Fruit fly (Drosophila melanogaster) whole organism, embryonic: ENCODE measurements around the gene Ldaf1.

ENCODE experiments used
- Abd-B ChIP-seq: fragments of 200-800 bp; sonication (Bioruptor generic); optimal IDR thresholded peaks from 2 replicates; lab custom pipeline; 2018; ENCODE audit warnings: missing biosample characterization, mild to moderate bottlenecking, missing genetic modification characterization, moderate library complexity
- B-H1 ChIP-seq: fragments of 200-800 bp; sonication (Bioruptor generic); IDR thresholded peaks from 3 replicates; pipeline ENCODE4 v1.3.6; 2022; ENCODE audit warnings: missing biosample characterization, missing genetic modification characterization
- BEAF-32 ChIP-seq: fragments of 200-800 bp; sonication (Bioruptor generic); optimal IDR thresholded peaks from 3 replicates; lab custom pipeline; 2017; ENCODE audit warnings: missing biosample characterization, missing genetic modification characterization, mild to moderate bottlenecking, moderate library complexity, missing genetic modification reagents
- CG10209 ChIP-seq: fragments of 200-800 bp; sonication (Bioruptor generic); optimal IDR thresholded peaks from 3 replicates; lab custom pipeline; 2017; ENCODE audit warnings: missing biosample characterization, mild to moderate bottlenecking, missing genetic modification characterization, missing genetic modification reagents
- CG10267 ChIP-seq: fragments of 200-800 bp; sonication (Bioruptor generic); optimal IDR thresholded peaks from 2 replicates; lab custom pipeline; 2018; ENCODE audit warnings: missing biosample characterization, mild to moderate bottlenecking, missing genetic modification characterization, moderate library complexity
- CG11398 ChIP-seq: fragments of 200-800 bp; sonication (Bioruptor generic); optimal IDR thresholded peaks from 2 replicates; lab custom pipeline; 2016; ENCODE audit warnings: missing biosample characterization, missing genetic modification characterization
- CG11696 ChIP-seq: fragments of 200-800 bp; sonication (Bioruptor generic); IDR thresholded peaks from 2 replicates; pipeline ENCODE4 v1.3.6; 2022; ENCODE audit warnings: missing biosample characterization, missing genetic modification characterization
- CG12942 ChIP-seq: fragments of 200-800 bp; sonication (Bioruptor generic); optimal IDR thresholded peaks from 3 replicates; lab custom pipeline; 2016; ENCODE audit warnings: missing biosample characterization, missing genetic modification characterization
- CG1602 ChIP-seq: fragments of 200-800 bp; sonication (Bioruptor generic); optimal IDR thresholded peaks from 3 replicates; lab custom pipeline; 2016; ENCODE audit warnings: missing biosample characterization, missing genetic modification characterization
- CG17568 ChIP-seq: fragments of 200-800 bp; sonication (Bioruptor generic); optimal IDR thresholded peaks from 2 replicates; lab custom pipeline; 2018; ENCODE audit warnings: missing biosample characterization, mild to moderate bottlenecking, missing genetic modification characterization, moderate library complexity
- CG2129 ChIP-seq: fragments of 200-800 bp; sonication (Bioruptor generic); IDR thresholded peaks from 2 replicates; pipeline ENCODE4 v1.3.6; 2022; ENCODE audit warnings: missing biosample characterization, missing genetic modification characterization; ENCODE audit not compliant: partially characterized antibody
- CG30020 ChIP-seq: fragments of 200-800 bp; optimal IDR thresholded peaks from 2 replicates; lab custom pipeline; 2019; ENCODE audit warnings: missing biosample characterization, mild to moderate bottlenecking, missing genetic modification characterization, moderate library complexity
- CG31388 ChIP-seq: fragments of 200-800 bp; sonication (Bioruptor generic); optimal IDR thresholded peaks from 2 replicates; lab custom pipeline; 2016; ENCODE audit warnings: missing biosample characterization, missing genetic modification characterization
- CG31441 ChIP-seq: fragments of 200-800 bp; sonication (Bioruptor generic); IDR thresholded peaks from 2 replicates; pipeline ENCODE4 v1.3.6; 2022; ENCODE audit warnings: missing biosample characterization, missing genetic modification characterization
- CG3847 ChIP-seq: fragments of 200-800 bp; sonication (Bioruptor generic); IDR thresholded peaks from 2 replicates; pipeline ENCODE4 v1.3.6; 2022; ENCODE audit warnings: missing biosample characterization, missing genetic modification characterization
- CG4404 ChIP-seq: fragments of 200-800 bp; sonication (Bioruptor generic); IDR thresholded peaks from 2 replicates; pipeline ENCODE4 v1.3.6; 2022; ENCODE audit warnings: missing biosample characterization, missing genetic modification characterization
- CG7372 ChIP-seq: fragments of 200-800 bp; sonication (Bioruptor generic); IDR thresholded peaks from 2 replicates; pipeline ENCODE4 v1.3.6; 2022; ENCODE audit warnings: missing biosample characterization, missing genetic modification characterization
- CG8290 ChIP-seq, 3 experiments: fragments of 200-800 bp; sonication (Bioruptor generic); optimal IDR thresholded peaks; 2 replicates each; lab custom pipeline; 2016 to 2019; ENCODE audit warnings: missing biosample characterization in 3 of 3, missing genetic modification characterization in 3 of 3, mild to moderate bottlenecking in 2 of 3, moderate library complexity in 1 of 3
- CG8388 ChIP-seq: fragments of 200-800 bp; sonication (Bioruptor generic); optimal IDR thresholded peaks from 2 replicates; lab custom pipeline; 2019; ENCODE audit warnings: missing biosample characterization, mild to moderate bottlenecking, missing genetic modification characterization, moderate library complexity
- CG8924 ChIP-seq: fragments of 200-800 bp; optimal IDR thresholded peaks from 3 replicates; lab custom pipeline; 2019; ENCODE audit warnings: missing biosample characterization, mild to moderate bottlenecking, missing genetic modification characterization, moderate library complexity
- CG9876 ChIP-seq: fragments of 200-800 bp; sonication (Bioruptor generic); optimal IDR thresholded peaks from 2 replicates; lab custom pipeline; 2016; ENCODE audit warnings: missing biosample characterization, missing genetic modification characterization
- CkIIα-i1 ChIP-seq: fragments of 200-800 bp; sonication (Bioruptor generic); IDR thresholded peaks from 2 replicates; pipeline ENCODE4 v1.3.6; 2022; ENCODE audit warnings: missing biosample characterization, missing genetic modification characterization
- CoRest ChIP-seq: fragments of 200-800 bp; sonication (Bioruptor generic); optimal IDR thresholded peaks from 3 replicates; lab custom pipeline; 2018; ENCODE audit warnings: missing biosample characterization, mild to moderate bottlenecking, missing genetic modification characterization, moderate library complexity
- Dbx ChIP-seq: fragments of 200-800 bp; sonication (Bioruptor generic); IDR thresholded peaks from 3 replicates; pipeline ENCODE4 v1.3.6; 2022; ENCODE audit warnings: missing biosample characterization, missing genetic modification characterization
- HHEX ChIP-seq: fragments of 200-800 bp; sonication (Bioruptor generic); optimal IDR thresholded peaks from 3 replicates; lab custom pipeline; 2017; ENCODE audit warnings: missing biosample characterization, mild to moderate bottlenecking, missing genetic modification characterization, missing genetic modification reagents
- HLH4C ChIP-seq: fragments of 200-800 bp; sonication (Bioruptor generic); IDR thresholded peaks from 3 replicates; pipeline ENCODE4 v1.3.6; 2022; ENCODE audit warnings: missing biosample characterization, missing genetic modification characterization; ENCODE audit not compliant: partially characterized antibody
- Med ChIP-seq: fragments of 200-800 bp; sonication (Bioruptor generic); peaks from one replicate; lab custom pipeline; 2016; ENCODE audit warnings: missing biosample characterization, missing genetic modification characterization, mild to moderate bottlenecking, inconsistent platforms, moderate library complexity
- Mrtf ChIP-seq: fragments of 200-800 bp; sonication (Bioruptor generic); IDR thresholded peaks from 3 replicates; pipeline ENCODE4 v1.3.6; 2022; ENCODE audit warnings: missing biosample characterization, missing genetic modification characterization
- Sox102F ChIP-seq: fragments of 200-800 bp; sonication (Bioruptor generic); optimal IDR thresholded peaks from 2 replicates; lab custom pipeline; 2018; ENCODE audit warnings: missing biosample characterization, mild to moderate bottlenecking, missing genetic modification characterization, moderate library complexity
- aop ChIP-seq: fragments of 200-800 bp; sonication (Bioruptor generic); IDR thresholded peaks from 2 replicates; pipeline ENCODE4 v1.3.6; 2022; ENCODE audit warnings: missing biosample characterization, missing genetic modification characterization
- bsh ChIP-seq, 2 experiments: fragments of 200-800 bp; sonication (Bioruptor generic); optimal IDR thresholded peaks; 2 replicates each; lab custom pipeline; 2017 to 2018; ENCODE audit warnings: mild to moderate bottlenecking in 2 of 2, missing biosample characterization in 2 of 2, missing genetic modification characterization in 2 of 2, moderate library complexity in 1 of 2
- crc ChIP-seq: fragments of 200-800 bp; sonication (Bioruptor generic); optimal IDR thresholded peaks from 2 replicates; lab custom pipeline; 2016; ENCODE audit warnings: missing biosample characterization, missing genetic modification characterization
- dimm ChIP-seq: fragments of 200-800 bp; sonication (Bioruptor generic); IDR thresholded peaks from 2 replicates; pipeline ENCODE4 v1.3.6; 2022; ENCODE audit warnings: missing biosample characterization, missing genetic modification characterization
- fd102C ChIP-seq: fragments of 200-800 bp; sonication (Bioruptor generic); optimal IDR thresholded peaks from 2 replicates; lab custom pipeline; 2018; ENCODE audit warnings: missing biosample characterization, mild to moderate bottlenecking, missing genetic modification characterization, moderate library complexity
- gce ChIP-seq: fragments of 200-800 bp; sonication (Bioruptor generic); IDR thresholded peaks from 3 replicates; pipeline ENCODE4 v1.3.6; 2022; ENCODE audit warnings: missing biosample characterization, missing genetic modification characterization
- lov ChIP-seq, 2 experiments: fragments of 200-800 bp in 1 of 2; fragments of >200 bp in 1 of 2; sonication (Bioruptor generic) in 1 of 2; IDR thresholded peaks in 1 of 2; optimal IDR thresholded peaks in 1 of 2; 2 replicates in 1 of 2; 3 replicates in 1 of 2; pipeline versions ENCODE4 v1.3.6 to Lab custom; 2017 to 2022; ENCODE audit warnings: missing biosample characterization in 1 of 2, missing genetic modification characterization in 1 of 2
- otp ChIP-seq: fragments of 200-800 bp; sonication (Bioruptor generic); IDR thresholded peaks from 3 replicates; pipeline ENCODE4, ENCODE4 v1.3.6; 2022; ENCODE audit warnings: missing biosample characterization, missing genetic modification characterization
- pnt ChIP-seq: fragments of 200-800 bp; sonication (Bioruptor generic); optimal IDR thresholded peaks from 3 replicates; lab custom pipeline; 2016; ENCODE audit warnings: missing biosample characterization, missing genetic modification characterization
- pros ChIP-seq: fragments of 200-800 bp; sonication (Bioruptor generic); optimal IDR thresholded peaks from 3 replicates; lab custom pipeline; 2019; ENCODE audit warnings: missing biosample characterization, mild to moderate bottlenecking, missing genetic modification characterization, moderate library complexity
- sens ChIP-seq: fragments of 200-800 bp; sonication (Bioruptor generic); peaks from one replicate; lab custom pipeline; 2016; ENCODE audit warnings: missing biosample characterization, missing genetic modification characterization
- sens-2 ChIP-seq: fragments of 200-800 bp; sonication (Bioruptor generic); IDR thresholded peaks from 2 replicates; pipeline ENCODE4 v1.3.6; 2022; ENCODE audit warnings: missing biosample characterization, missing genetic modification characterization
- ssp ChIP-seq: fragments of 200-800 bp; sonication (Bioruptor generic); IDR thresholded peaks from 2 replicates; pipeline ENCODE4 v1.3.6; 2022; ENCODE audit warnings: missing biosample characterization, missing genetic modification characterization
- tap ChIP-seq: fragments of 200-800 bp; optimal IDR thresholded peaks from 3 replicates; lab custom pipeline; 2019; ENCODE audit warnings: missing biosample characterization, mild to moderate bottlenecking, missing genetic modification characterization, moderate library complexity
- trh ChIP-seq: fragments of 200-800 bp; sonication (Bioruptor generic); optimal IDR thresholded peaks from 2 replicates; lab custom pipeline; 2016; ENCODE audit warnings: missing biosample characterization, missing genetic modification characterization
- twi ChIP-seq: fragments of 200-800 bp; optimal IDR thresholded peaks from 2 replicates; lab custom pipeline; 2019; ENCODE audit warnings: missing biosample characterization, mild to moderate bottlenecking, missing genetic modification characterization, moderate library complexity
- unc-4 ChIP-seq: fragments of 200-800 bp; sonication (Bioruptor generic); IDR thresholded peaks from 2 replicates; pipeline ENCODE4 v1.3.6; 2022; ENCODE audit warnings: missing biosample characterization, missing genetic modification characterization; ENCODE audit not compliant: partially characterized antibody
- vnd ChIP-seq: fragments of 200-800 bp; sonication (Bioruptor generic); IDR thresholded peaks from 3 replicates; pipeline ENCODE4 v1.3.6; 2022; ENCODE audit warnings: missing biosample characterization, missing genetic modification characterization; ENCODE audit not compliant: partially characterized antibody

The Ldaf1 gene

DNA sequence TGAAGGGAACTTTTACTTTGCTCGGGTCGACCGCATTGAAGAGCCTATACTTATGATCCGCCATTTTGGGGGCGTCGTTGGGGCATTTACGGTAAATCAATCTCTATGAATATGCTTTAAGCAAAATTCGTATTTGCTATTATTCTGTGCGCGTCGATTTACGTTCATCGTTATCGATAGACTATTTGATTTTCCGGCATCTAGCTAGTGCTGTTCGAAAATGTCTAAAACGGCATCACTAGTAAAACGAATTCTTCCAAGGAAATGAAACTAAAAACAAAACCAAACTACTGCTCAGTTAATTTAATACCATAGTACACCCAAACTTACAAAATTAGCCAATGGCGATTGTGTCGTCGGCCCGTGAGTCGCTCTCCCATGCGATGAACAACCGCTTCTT lies 36.0 kb downstream of the Ldaf1 start, which contains the start of the genes Gcna and MED18 (continued):
- TF ChIP-seq CG11696 (GFP tag; lab: Robert Waterston, UW) (no peak), HLH4C (peak; percentile 31; the same call in 1 of the 3 replicates), CG10267 (tag; lab: Kevin White, UChicago) (peak; percentile 24), sens (GFP tag; lab: Kevin White, UChicago) (no peak), lov (optimal IDR thresholded peaks at IDR 0.05; lab: Kevin White, UChicago) (no peak), lov (GFP tag; IDR thresholded peaks at IDR 0.05; lab: Robert Waterston, UW) (no peak), Dbx (GFP tag; lab: Robert Waterston, UW) (no peak), Med (GFP tag; lab: Kevin White, UChicago) (peak; percentile 8), unc-4 (GFP tag; lab: Robert Waterston, UW) (peak; percentile 50; the same call in 1 of the 2 replicates)

DNA sequence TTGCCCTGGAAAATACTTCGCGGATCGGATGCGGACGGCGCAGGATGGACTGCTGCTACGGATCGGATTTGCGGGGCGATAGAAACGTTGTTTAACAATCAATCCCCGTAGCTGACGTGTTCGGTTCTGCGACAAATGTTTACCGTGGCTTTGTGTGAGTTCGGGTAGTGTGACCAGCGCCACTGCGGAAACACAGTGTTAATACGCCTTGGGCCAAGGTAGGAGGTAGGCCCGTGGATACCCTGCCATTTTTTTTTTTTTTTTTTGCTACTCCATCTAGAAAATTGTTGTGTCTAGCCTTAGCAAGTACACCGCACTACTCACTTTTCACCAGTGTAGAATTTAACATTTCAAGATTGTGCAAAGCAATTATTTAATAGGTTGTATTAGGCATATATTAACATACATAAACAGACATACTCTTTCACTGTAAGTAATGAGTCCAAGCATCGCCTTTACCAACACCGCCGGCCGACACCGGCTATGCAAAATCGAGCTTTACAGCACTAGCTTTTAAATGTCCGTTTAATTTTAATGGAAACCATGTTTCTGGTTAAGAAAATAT lies 40.0 kb downstream of the Ldaf1 start, which contains the start of gene deltaCOP:
TSS of gene deltaCOP (minus strand) at position 171 of the 565 bp plus-strand sequence.
- TF ChIP-seq CG31388, result peak; percentile 77
- TF ChIP-seq CG8388 (GFP tag; lab: Kevin White, UChicago), result no peak
- TF ChIP-seq gce (GFP tag; lab: Robert Waterston, UW), result 0 out of 3 replicates have a peak, but pooled peaks have one; percentile 37
- TF ChIP-seq trh (GFP tag; lab: Kevin White, UChicago), result peak; percentile 70
- TF ChIP-seq Mrtf (GFP tag; lab: Robert Waterston, UW), result peak; percentile 69; the same call in 2 of the 3 replicates
- peak; percentile 84 for TF ChIP-seq CoRest (tag; lab: Kevin White, UChicago)
- TF ChIP-seq CG7372, result peak; percentile 73
- TF ChIP-seq CG12942 (GFP tag; lab: Kevin White, UChicago), result peak; percentile 86
- TF ChIP-seq CG4404, result peak; percentile 80
- peak; percentile 86 for TF ChIP-seq Abd-B
- no peak for TF ChIP-seq CG2129 (GFP tag; lab: Robert Waterston, UW)
- TF ChIP-seq CG3847, result peak; percentile 89
- TF ChIP-seq dimm (GFP tag; lab: Robert Waterston, UW), result no peak
- peak; percentile 33 to 76 for TF ChIP-seq bsh (GFP tag; optimal IDR thresholded peaks at IDR 0.05; lab: Kevin White, UChicago)
- no peak for TF ChIP-seq fd102C (GFP tag; lab: Kevin White, UChicago)
- TF ChIP-seq CG10209 (GFP tag; lab: Kevin White, UChicago), result peak; percentile 83
- TF ChIP-seq CG1602, result peak; percentile 84
- peak; percentile 32 for TF ChIP-seq BEAF-32 (GFP tag; lab: Kevin White, UChicago)
- no peak for TF ChIP-seq CkIIα-i1 (GFP tag; lab: Robert Waterston, UW)
- TF ChIP-seq pros (GFP tag; lab: Kevin White, UChicago), result no peak
- TF ChIP-seq CG8290 (GFP tag; optimal IDR thresholded peaks at IDR 0.05; lab: Kevin White, UChicago), result no peak
- TF ChIP-seq CG8290 (tag; optimal IDR thresholded peaks at IDR 0.05; lab: Kevin White, UChicago), result peak in 1 of 2 experiments; percentile 40
- peak; percentile 93 for TF ChIP-seq CG10267 (tag; lab: Kevin White, UChicago)
- TF ChIP-seq CG8924 (tag; lab: Kevin White, UChicago), result peak; percentile 75
- peak; percentile 92 for TF ChIP-seq CG9876
- TF ChIP-seq CG17568 (GFP tag; lab: Kevin White, UChicago), result no peak
- TF ChIP-seq tap, result no peak
- no peak for TF ChIP-seq aop (GFP tag; lab: Robert Waterston, UW)
- TF ChIP-seq twi, result peak; percentile 58
- TF ChIP-seq CG30020 (tag; lab: Kevin White, UChicago), result peak; percentile 41
- peak; percentile 86 for TF ChIP-seq pnt (GFP tag; lab: Kevin White, UChicago)
- TF ChIP-seq Sox102F (GFP tag; lab: Kevin White, UChicago), result no peak
- TF ChIP-seq otp (GFP tag; lab: Robert Waterston, UW), result no peak
- TF ChIP-seq sens-2 (GFP tag; lab: Robert Waterston, UW), result peak; percentile 39; the same call in 1 of the 2 replicates
- peak; percentile 63; the same call in 2 of the 3 replicates for TF ChIP-seq B-H1 (GFP tag; lab: Robert Waterston, UW)
- peak; percentile 86 for TF ChIP-seq CG11398 (GFP tag; lab: Kevin White, UChicago)
- TF ChIP-seq crc (GFP tag; lab: Kevin White, UChicago), result peak; percentile 83
- peak; percentile 74 for TF ChIP-seq ssp (GFP tag; lab: Robert Waterston, UW)
- TF ChIP-seq HHEX (GFP tag; lab: Kevin White, UChicago), result peak; percentile 74
- TF ChIP-seq CG31441 (GFP tag; lab: Robert Waterston, UW), result no peak; the same call in 1 of the 2 replicates
- TF ChIP-seq vnd (GFP tag; lab: Robert Waterston, UW), result no peak
